Worm (Caenorhabditis elegans) whole organism, L4 larva: ENCODE data around the gene lec-1.

Source experiments
- T20F7.1 ChIP-seq: fragments of 200-800 bp; sonication (Bioruptor generic); optimal IDR thresholded peaks from 2 replicates; lab custom pipeline; 2018; ENCODE audit warnings: mild to moderate bottlenecking, missing genetic modification characterization, missing compliant biosample characterization
- Y75B8A.6 ChIP-seq: fragments of 200-800 bp; sonication (Bioruptor generic); IDR thresholded peaks from 2 replicates; pipeline ENCODE4 v1.3.6; 2022; ENCODE audit warnings: missing genetic modification reagents, missing genetic modification characterization, missing compliant biosample characterization
- ZK546.5 ChIP-seq, 2 experiments: sonication (generic microtip); optimal IDR thresholded peaks; 2 replicates each; lab custom pipeline; 2017; ENCODE audit warnings: missing biosample characterization in 2 of 2, missing genetic modification characterization in 2 of 2
- ama-1 ChIP-seq: fragments of 150-350 bp; optimal IDR thresholded peaks from 2 replicates; lab custom pipeline; 2014; ENCODE audit warnings: inconsistent platforms, mixed read lengths
- ceh-32 ChIP-seq: sonication (generic microtip); optimal IDR thresholded peaks from 2 replicates; lab custom pipeline; 2016; ENCODE audit warnings: mild to moderate bottlenecking, missing genetic modification characterization, missing compliant biosample characterization; ENCODE audit not compliant: poor library complexity
- ceh-44 ChIP-seq: fragments of 200-800 bp; sonication (Bioruptor generic); IDR thresholded peaks from 2 replicates; pipeline ENCODE4 v1.3.6; 2022; ENCODE audit warnings: missing genetic modification reagents, missing genetic modification characterization, missing compliant biosample characterization
- ceh-82 ChIP-seq: sonication (generic microtip); optimal IDR thresholded peaks from 2 replicates; lab custom pipeline; 2017; ENCODE audit warnings: missing biosample characterization, missing genetic modification characterization
- fos-1 ChIP-seq: fragments of 150-350 bp; optimal IDR thresholded peaks from 2 replicates; lab custom pipeline; 2014; ENCODE audit warnings: missing biosample characterization, missing genetic modification characterization
- nhr-6 ChIP-seq: fragments of 150-350 bp; optimal IDR thresholded peaks from 2 replicates; lab custom pipeline; 2014; ENCODE audit warnings: missing biosample characterization, missing genetic modification characterization
- zfp-2 ChIP-seq: sonication (generic microtip); optimal IDR thresholded peaks from 2 replicates; lab custom pipeline; 2016; ENCODE audit warnings: mild to moderate bottlenecking, missing genetic modification characterization, missing compliant biosample characterization
- zip-2 ChIP-seq: fragments of 150-350 bp; optimal IDR thresholded peaks from 2 replicates; lab custom pipeline; 2014; ENCODE audit warnings: missing biosample characterization, missing genetic modification characterization

DNA sequence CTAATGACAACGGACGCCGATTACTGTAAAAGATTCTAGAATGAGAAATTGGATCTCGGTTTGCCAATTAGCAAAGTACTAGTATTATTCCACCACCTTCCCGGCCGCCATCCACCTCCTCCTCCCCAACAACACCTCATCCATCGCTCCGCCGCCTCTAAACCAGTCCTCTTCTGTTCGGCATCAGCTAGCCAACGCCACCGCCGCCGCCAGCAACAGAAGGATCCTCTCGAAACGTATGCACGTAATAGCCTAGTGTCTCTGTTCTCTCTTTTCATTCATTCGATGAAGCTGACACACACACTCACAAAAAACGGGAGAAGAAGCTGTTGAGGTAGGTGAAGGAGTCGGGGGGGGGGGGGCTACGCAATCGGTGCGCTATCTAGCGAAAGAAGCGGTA lies 24.7 kb upstream of the lec-1 start:
- no peak for TF ChIP-seq ama-1 (lab: Kevin White, UChicago)
- TF ChIP-seq Y75B8A.6 = no peak
- TF ChIP-seq zip-2 = no peak
- no peak for TF ChIP-seq ZK546.5 (tag; optimal IDR thresholded peaks at IDR 0.05; lab: Kevin White, UChicago)
- no peak for TF ChIP-seq ceh-82 (tag; lab: Kevin White, UChicago)
- no peak for TF ChIP-seq zfp-2
- TF ChIP-seq fos-1 (tag; lab: Kevin White, UChicago) = no peak
- no peak for TF ChIP-seq nhr-6 (tag; lab: Kevin White, UChicago)
- no peak for TF ChIP-seq ceh-32 (tag; lab: Kevin White, UChicago)
- TF ChIP-seq T20F7.1 (GFP tag; lab: Kevin White, UChicago) = no peak
- TF ChIP-seq ceh-44 (GFP tag; lab: Robert Waterston, UW) = no peak
